Fruit fly (Drosophila melanogaster): Measurements from ENCODE around the gene tHMG1.
A peak's percentile ranks its signal among the peaks of the same experiment; 100 is the strongest.

Gene tHMG1

DNA sequence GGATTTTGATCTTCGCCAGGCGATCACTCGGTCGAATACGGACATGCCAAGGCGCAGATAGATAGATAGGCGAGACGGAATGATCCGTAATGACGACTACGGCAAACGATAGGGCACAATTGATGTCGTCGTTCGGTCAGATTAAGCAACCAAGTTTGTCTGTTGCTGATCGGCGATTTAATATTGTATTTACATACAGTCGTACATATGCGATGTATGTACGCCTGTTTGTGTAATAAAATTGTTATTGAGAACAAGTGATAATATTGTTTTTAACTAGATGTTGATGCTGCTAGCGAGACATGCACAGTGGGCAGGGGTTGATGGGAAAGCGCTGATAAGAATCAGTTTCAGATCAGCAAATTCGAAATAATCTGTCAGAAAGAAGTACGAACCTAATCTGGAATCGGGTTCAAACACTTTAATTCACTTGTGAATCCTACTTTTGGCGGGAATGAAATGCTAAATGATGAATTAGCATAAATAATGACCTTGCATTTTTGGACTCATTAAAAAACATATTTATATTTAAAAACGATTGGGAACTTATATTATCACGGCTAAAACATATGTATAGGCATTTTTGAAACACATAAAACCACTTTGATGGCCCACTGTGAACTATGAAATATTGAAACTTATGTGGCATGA is 36.2 kb upstream of the tHMG1 start (continued):
- TF ChIP-seq spab (GFP tag; optimal IDR thresholded peaks at IDR 0.05) = peak; percentile 54
- no peak for TF ChIP-seq fd85E (GFP tag; optimal IDR thresholded peaks at IDR 0.05)
- peak in 1 of 2 experiments; percentile 48 for TF ChIP-seq ss (GFP tag; optimal IDR thresholded peaks at IDR 0.05)
- no peak for TF ChIP-seq CG6854 (GFP tag; optimal IDR thresholded peaks at IDR 0.05)
- no peak for TF ChIP-seq dsx (GFP tag; optimal IDR thresholded peaks at IDR 0.05; ENCODE audit: poor library complexity, severe bottlenecking)
- peak; percentile 53 for TF ChIP-seq CG6808 (GFP tag; optimal IDR thresholded peaks at IDR 0.05)
- peak; percentile 32 for TF ChIP-seq Sox14 (GFP tag; optimal IDR thresholded peaks at IDR 0.05)
- peak; percentile 2 for TF ChIP-seq topi (GFP tag; optimal IDR thresholded peaks at IDR 0.05)
- no peak for TF ChIP-seq CG8319 (GFP tag; optimal IDR thresholded peaks at IDR 0.05)
- TF ChIP-seq cyc (GFP tag; optimal IDR thresholded peaks at IDR 0.05) = no peak
- no peak for TF ChIP-seq Lpt (GFP tag; optimal IDR thresholded peaks at IDR 0.05)
- TF ChIP-seq fd59A (GFP tag; optimal IDR thresholded peaks at IDR 0.05) = peak; percentile 16
- TF ChIP-seq CG4318 (GFP tag; optimal IDR thresholded peaks at IDR 0.05) = no peak
- TF ChIP-seq OdsH (GFP tag; optimal IDR thresholded peaks at IDR 0.05) = no peak
- peak; percentile 38 for TF ChIP-seq CG6792 (GFP tag; optimal IDR thresholded peaks at IDR 0.05)
- no peak for TF ChIP-seq Sox15 (GFP tag; optimal IDR thresholded peaks at IDR 0.05)
- TF ChIP-seq Eip93F (GFP tag; optimal IDR thresholded peaks at IDR 0.05) = no peak
- TF ChIP-seq fkh (GFP tag; optimal IDR thresholded peaks at IDR 0.05) = no peak
- no peak for TF ChIP-seq acj6 (GFP tag; optimal IDR thresholded peaks at IDR 0.05)
- TF ChIP-seq CG10669 (GFP tag; optimal IDR thresholded peaks at IDR 0.05) = peak; percentile 53
- no peak for TF ChIP-seq CG6163 (GFP tag; IDR thresholded peaks at IDR 0.05)
- no peak for TF ChIP-seq CG15336 (GFP tag; IDR thresholded peaks at IDR 0.05)
- TF ChIP-seq Hr4 (GFP tag; optimal IDR thresholded peaks at IDR 0.05) = no peak
- peak; percentile 37 for TF ChIP-seq CG11762 (GFP tag; optimal IDR thresholded peaks at IDR 0.05; ENCODE audit: insufficient read depth)
- TF ChIP-seq Sox102F (GFP tag; optimal IDR thresholded peaks at IDR 0.05) = no peak
- TF ChIP-seq CG32006 (GFP tag; optimal IDR thresholded peaks at IDR 0.05) = peak; percentile 72
- TF ChIP-seq svp (GFP tag) = peak; percentile 81

dm6 chr3R:22456007-22456406 is 35.6 kb upstream of the tHMG1 start:
- TF ChIP-seq lz (GFP tag; optimal IDR thresholded peaks at IDR 0.05) (no peak), fkh (GFP tag; optimal IDR thresholded peaks at IDR 0.05) (peak; percentile 25), CG3032 (tag; optimal IDR thresholded peaks at IDR 0.05) (no peak), Eip78C (GFP tag) (peak; percentile 15), cyc (GFP tag; optimal IDR thresholded peaks at IDR 0.05) (no peak), ss (GFP tag; optimal IDR thresholded peaks at IDR 0.05) (no peak), spab (GFP tag; optimal IDR thresholded peaks at IDR 0.05) (no peak), esn (GFP tag; optimal IDR thresholded peaks at IDR 0.05) (no peak), Ets96B (tag; optimal IDR thresholded peaks at IDR 0.05) (no peak), CG11902 (GFP tag; optimal IDR thresholded peaks at IDR 0.05) (no peak), pdm3 (GFP tag; optimal IDR thresholded peaks at IDR 0.05) (no peak)

dm6 chr3R:22461673-22462585 is 29.7 kb upstream of the tHMG1 start, which contains the start of the genes Rpn7 and AP-2mu:
Rpn7 (minus strand) TSS chr3R:22462054.
AP-2mu (plus strand) TSS chr3R:22462455.
- TF ChIP-seq dac (GFP tag; optimal IDR thresholded peaks at IDR 0.05) (no peak), Blimp-1 (GFP tag; optimal IDR thresholded peaks at IDR 0.05) (no peak), achi (GFP tag; optimal IDR thresholded peaks at IDR 0.05) (no peak), CG11762 (GFP tag; optimal IDR thresholded peaks at IDR 0.05; ENCODE audit: insufficient read depth) (no peak), CG10631 (GFP tag; optimal IDR thresholded peaks at IDR 0.05) (peak; percentile 21), topi (GFP tag; optimal IDR thresholded peaks at IDR 0.05) (peak; percentile 7), svp (GFP tag) (peak; percentile 73), ss (GFP tag; optimal IDR thresholded peaks at IDR 0.05) (no peak), Eip78C (GFP tag) (peak; percentile 21), CG4318 (GFP tag; optimal IDR thresholded peaks at IDR 0.05) (no peak), CG32006 (GFP tag; optimal IDR thresholded peaks at IDR 0.05) (no peak), CG16779 (tag; optimal IDR thresholded peaks at IDR 0.05) (no peak), CG6276 (GFP tag; optimal IDR thresholded peaks at IDR 0.05) (no peak), pdm3 (GFP tag; optimal IDR thresholded peaks at IDR 0.05) (no peak), Gug (GFP tag; IDR thresholded peaks at IDR 0.05) (no peak), lz (GFP tag; optimal IDR thresholded peaks at IDR 0.05) (no peak), CG6792 (GFP tag; optimal IDR thresholded peaks at IDR 0.05) (no peak), esn (GFP tag; optimal IDR thresholded peaks at IDR 0.05) (peak; percentile 12), Sox14 (GFP tag; optimal IDR thresholded peaks at IDR 0.05) (no peak), Eip75B (GFP tag; optimal IDR thresholded peaks at IDR 0.05) (no peak), CG10669 (GFP tag; optimal IDR thresholded peaks at IDR 0.05) (no peak), Ets96B (tag; optimal IDR thresholded peaks at IDR 0.05) (no peak), Eip93F (GFP tag; optimal IDR thresholded peaks at IDR 0.05) (no peak), CG11902 (GFP tag; optimal IDR thresholded peaks at IDR 0.05) (no peak), CG15336 (GFP tag; IDR thresholded peaks at IDR 0.05) (no peak), Hr39 (GFP tag; optimal IDR thresholded peaks at IDR 0.05) (no peak)
